Worm (Caenorhabditis elegans) whole organism, mixed stage, embryonic: Measurements from ENCODE around the gene T19H5.7.

ENCODE experiments used
- bed-3 ChIP-seq: fragments of 200-800 bp; sonication (Bioruptor generic); optimal IDR thresholded peaks from 3 replicates; lab custom pipeline; 2018; ENCODE audit warnings: mild to moderate bottlenecking, missing genetic modification characterization, moderate library complexity, missing compliant biosample characterization
- blmp-1 ChIP-seq: fragments of 150-350 bp; optimal IDR thresholded peaks from 2 replicates; lab custom pipeline; 2014; ENCODE audit warnings: missing biosample characterization, missing genetic modification characterization
- ceh-39 ChIP-seq: fragments of 150-350 bp; optimal IDR thresholded peaks from 2 replicates; lab custom pipeline; 2014; ENCODE audit warnings: missing biosample characterization, missing genetic modification characterization
- ceh-43 ChIP-seq: fragments of 200-800 bp; sonication (Bioruptor generic); optimal IDR thresholded peaks from 2 replicates; lab custom pipeline; 2018; ENCODE audit warnings: mild to moderate bottlenecking, missing genetic modification characterization, moderate library complexity, missing compliant biosample characterization
- ceh-83 ChIP-seq: fragments of 200-800 bp; sonication (Bioruptor generic); optimal IDR thresholded peaks from 2 replicates; lab custom pipeline; 2018; ENCODE audit warnings: mild to moderate bottlenecking, missing genetic modification characterization, missing compliant biosample characterization
- ces-1 ChIP-seq: fragments of 150-350 bp; optimal IDR thresholded peaks from 2 replicates; lab custom pipeline; 2014; ENCODE audit warnings: missing biosample characterization, missing genetic modification reagents, missing genetic modification characterization
- cnd-1 ChIP-seq: fragments of 200-800 bp; sonication (Bioruptor generic); optimal IDR thresholded peaks from 2 replicates; lab custom pipeline; 2018; ENCODE audit warnings: mild to moderate bottlenecking, missing genetic modification characterization, missing compliant biosample characterization
- elt-1 ChIP-seq: sonication (generic microtip); optimal IDR thresholded peaks from 2 replicates; lab custom pipeline; 2017; ENCODE audit warnings: missing genetic modification characterization, mild to moderate bottlenecking, missing compliant biosample characterization, antibody characterized with exemption, moderate library complexity, borderline replicate concordance; ENCODE audit not compliant: insufficient read depth
- elt-3 ChIP-seq: fragments of 150-350 bp; optimal IDR thresholded peaks from 2 replicates; lab custom pipeline; 2014; ENCODE audit warnings: missing biosample characterization, missing genetic modification characterization
- flh-1 ChIP-seq: fragments of 200-800 bp; sonication (Bioruptor generic); optimal IDR thresholded peaks from 2 replicates; lab custom pipeline; 2018; ENCODE audit warnings: mild to moderate bottlenecking, missing genetic modification characterization, moderate library complexity, missing compliant biosample characterization
- ham-2 ChIP-seq: fragments of 200-800 bp; sonication (Bioruptor generic); optimal IDR thresholded peaks from 2 replicates; lab custom pipeline; 2018; ENCODE audit warnings: mild to moderate bottlenecking, missing genetic modification characterization, missing compliant biosample characterization
- hlh-1 ChIP-seq: fragments of 150-350 bp; optimal IDR thresholded peaks from 2 replicates; lab custom pipeline; 2014; ENCODE audit warnings: missing biosample characterization, missing genetic modification reagents, missing genetic modification characterization
- lin-13 ChIP-seq: fragments of 150-350 bp; optimal IDR thresholded peaks from 2 replicates; lab custom pipeline; 2014; ENCODE audit warnings: missing biosample characterization, missing genetic modification characterization
- lin-32 ChIP-seq: fragments of 200-800 bp; sonication (Bioruptor generic); optimal IDR thresholded peaks from 2 replicates; lab custom pipeline; 2018; ENCODE audit warnings: mild to moderate bottlenecking, missing genetic modification characterization, missing compliant biosample characterization
- lsy-2 ChIP-seq: fragments of 150-350 bp; optimal IDR thresholded peaks from 2 replicates; lab custom pipeline; 2014; ENCODE audit warnings: missing biosample characterization, missing genetic modification characterization
- mab-5 ChIP-seq: fragments of 150-350 bp; optimal IDR thresholded peaks from 2 replicates; lab custom pipeline; 2014; ENCODE audit warnings: missing biosample characterization, missing genetic modification characterization
- mep-1 ChIP-seq: fragments of 150-350 bp; optimal IDR thresholded peaks from 2 replicates; lab custom pipeline; 2017; ENCODE audit warnings: missing biosample characterization, missing genetic modification reagents, missing genetic modification characterization, inconsistent platforms
- mls-2 ChIP-seq: sonication (generic microtip); optimal IDR thresholded peaks from 2 replicates; lab custom pipeline; 2016; ENCODE audit warnings: mild to moderate bottlenecking, missing genetic modification characterization, moderate library complexity, missing compliant biosample characterization
- nhr-12 ChIP-seq: fragments of 150-350 bp; optimal IDR thresholded peaks from 2 replicates; lab custom pipeline; 2014; ENCODE audit warnings: missing biosample characterization, missing genetic modification characterization
- nhr-2 ChIP-seq: fragments of 150-350 bp; optimal IDR thresholded peaks from 2 replicates; lab custom pipeline; 2014; ENCODE audit warnings: missing biosample characterization, missing genetic modification characterization
- nhr-237 ChIP-seq: fragments of 150-350 bp; optimal IDR thresholded peaks from 2 replicates; lab custom pipeline; 2014; ENCODE audit warnings: missing biosample characterization, missing genetic modification characterization
- nhr-28 ChIP-seq: fragments of 150-350 bp; optimal IDR thresholded peaks from 2 replicates; lab custom pipeline; 2014; ENCODE audit warnings: missing biosample characterization, missing genetic modification characterization
- nhr-76 ChIP-seq: sonication (generic microtip); optimal IDR thresholded peaks from 2 replicates; lab custom pipeline; 2017; ENCODE audit warnings: missing biosample characterization, missing genetic modification characterization
- snpc-4 ChIP-seq: fragments of 150-350 bp; optimal IDR thresholded peaks from 2 replicates; lab custom pipeline; 2014; ENCODE audit warnings: missing biosample characterization, missing genetic modification characterization
- sptf-1 ChIP-seq: sonication (generic microtip); optimal IDR thresholded peaks from 2 replicates; lab custom pipeline; 2017; ENCODE audit warnings: mild to moderate bottlenecking, missing genetic modification characterization, moderate library complexity, missing compliant biosample characterization
- tbx-8 ChIP-seq: fragments of 200-800 bp; sonication (Bioruptor generic); optimal IDR thresholded peaks from 2 replicates; lab custom pipeline; 2018; ENCODE audit warnings: mild to moderate bottlenecking, missing genetic modification characterization, moderate library complexity, missing compliant biosample characterization
- unc-120 ChIP-seq: sonication (generic microtip); optimal IDR thresholded peaks from 2 replicates; lab custom pipeline; 2017; ENCODE audit warnings: missing genetic modification characterization, missing compliant biosample characterization; ENCODE audit not compliant: poor library complexity, severe bottlenecking
- unc-39 ChIP-seq: fragments of 150-350 bp; optimal IDR thresholded peaks from 2 replicates; lab custom pipeline; 2014; ENCODE audit warnings: missing biosample characterization, missing genetic modification characterization
- unc-62 ChIP-seq: fragments of 150-350 bp; optimal IDR thresholded peaks from 2 replicates; lab custom pipeline; 2014; ENCODE audit warnings: missing biosample characterization, missing genetic modification reagents, missing genetic modification characterization
- zip-8 ChIP-seq: fragments of 150-350 bp; optimal IDR thresholded peaks from 2 replicates; lab custom pipeline; 2014; ENCODE audit warnings: missing biosample characterization, missing genetic modification characterization
- ztf-11 ChIP-seq: fragments of 150-350 bp; optimal IDR thresholded peaks from 2 replicates; lab custom pipeline; 2014; ENCODE audit warnings: missing biosample characterization, missing genetic modification characterization

T19H5.7 gene

DNA sequence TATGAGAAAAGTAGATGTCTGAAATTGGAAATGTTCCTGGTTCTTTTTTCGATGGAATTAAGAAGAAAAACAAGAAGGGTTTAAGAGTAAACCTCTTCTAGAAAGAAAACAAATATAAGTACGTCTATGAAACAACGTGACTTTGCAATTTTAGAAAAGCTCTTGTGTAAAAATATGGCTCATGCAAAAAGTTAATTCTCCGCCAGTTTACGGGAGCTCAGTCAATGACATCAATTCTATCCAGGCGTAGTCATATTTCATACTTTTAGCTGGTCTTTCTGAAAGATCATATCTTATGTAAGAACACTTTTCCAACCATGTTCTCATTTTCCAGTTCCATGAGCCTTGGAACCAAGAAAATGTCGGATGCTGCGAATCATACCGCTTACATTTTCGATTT is 10.0 kb upstream of the T19H5.7 start:
- no peak for TF ChIP-seq lsy-2 (tag; lab: Kevin White, UChicago)
- TF ChIP-seq hlh-1 (tag; lab: Kevin White, UChicago) = no peak
- TF ChIP-seq elt-1 (tag; lab: Kevin White, UChicago) = no peak
- no peak for TF ChIP-seq ceh-43 (GFP tag; lab: Kevin White, UChicago)
- TF ChIP-seq flh-1 (GFP tag; lab: Kevin White, UChicago) = no peak
- no peak for TF ChIP-seq ceh-83
- TF ChIP-seq sptf-1 (tag; lab: Kevin White, UChicago) = no peak
- no peak for TF ChIP-seq nhr-76 (tag; lab: Kevin White, UChicago)
- no peak for TF ChIP-seq tbx-8 (GFP tag; lab: Kevin White, UChicago)
- TF ChIP-seq nhr-12 (tag; lab: Kevin White, UChicago) = no peak
- TF ChIP-seq elt-3 (tag; lab: Kevin White, UChicago) = no peak
- no peak for TF ChIP-seq cnd-1 (tag; lab: Kevin White, UChicago)
- TF ChIP-seq nhr-237 (tag; lab: Kevin White, UChicago) = no peak

DNA sequence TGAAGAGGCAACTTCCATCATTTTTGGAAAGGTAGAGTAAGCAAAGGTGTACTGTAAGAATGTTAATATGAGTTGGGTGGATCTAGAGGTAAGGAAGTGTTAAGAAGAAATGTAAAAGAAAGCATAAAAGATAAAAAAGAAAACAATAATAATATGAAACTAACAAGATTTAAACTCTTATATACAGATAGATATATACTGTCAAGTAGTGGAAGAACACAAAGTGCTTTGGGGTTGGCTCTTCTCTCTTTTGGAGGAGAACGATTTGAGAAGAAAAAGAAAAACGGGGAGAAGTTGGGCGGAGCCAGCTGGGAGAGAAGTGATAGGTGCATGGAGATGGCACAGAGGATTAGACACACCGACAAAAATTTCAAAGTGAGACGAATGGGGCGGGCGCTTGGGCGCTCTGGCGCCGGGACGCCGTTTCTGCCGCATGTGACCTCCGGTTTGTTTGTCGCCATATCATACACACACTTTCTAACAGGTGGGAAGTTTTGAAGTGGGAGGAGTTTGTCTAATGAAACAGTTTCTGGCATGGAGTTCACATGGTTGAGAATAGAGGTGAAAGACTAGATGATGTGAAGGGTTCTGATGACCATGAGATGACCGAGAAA is 7.5 kb upstream of the T19H5.7 start, which contains the start of gene T19H5.4:
Gene T19H5.4 (minus strand): TSS at position 51 of the 614 bp plus-strand sequence.
- TF ChIP-seq zip-8 (no peak), ceh-43 (GFP tag; lab: Kevin White, UChicago) (no peak), mep-1 (tag; lab: Kevin White, UChicago) (no peak), nhr-76 (tag; lab: Kevin White, UChicago) (no peak), nhr-2 (tag; lab: Kevin White, UChicago) (no peak), ztf-11 (tag; lab: Kevin White, UChicago) (no peak), mls-2 (tag; lab: Kevin White, UChicago) (no peak), lsy-2 (tag; lab: Kevin White, UChicago) (no peak), lin-32 (GFP tag; lab: Kevin White, UChicago) (no peak), unc-62 (GFP tag; lab: Kevin White, UChicago) (no peak), ceh-39 (tag; lab: Kevin White, UChicago) (no peak)

DNA sequence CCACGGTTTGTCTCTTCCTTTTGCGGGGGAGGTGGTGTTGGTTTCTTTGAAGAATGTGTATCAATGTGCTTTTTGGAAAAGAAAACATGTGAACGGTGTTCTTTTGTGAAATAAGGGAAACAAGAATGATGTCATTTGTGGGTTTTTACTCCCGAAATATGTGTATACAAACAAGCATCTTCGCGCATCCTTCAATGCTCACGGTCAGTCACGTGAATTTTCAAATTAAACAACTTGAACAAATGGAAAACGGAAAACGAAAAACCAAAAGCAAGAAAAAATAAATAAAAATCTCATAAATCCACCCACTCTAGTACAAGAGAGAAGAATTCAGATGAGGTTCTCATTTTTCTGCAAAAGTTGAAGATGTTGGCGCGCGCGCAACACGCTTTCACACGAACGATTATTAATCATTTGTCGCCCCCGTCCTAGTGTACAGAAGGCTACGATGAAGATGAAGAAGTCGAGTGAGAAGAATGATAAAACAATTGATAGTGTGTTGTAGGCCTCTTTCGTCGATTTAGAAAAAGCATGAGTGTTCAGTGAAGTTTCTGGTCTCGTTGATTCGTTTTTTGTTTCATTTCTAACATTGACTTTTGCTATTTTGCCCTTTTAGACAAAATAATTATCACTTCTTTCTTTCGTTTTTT is 5.3 kb upstream of the T19H5.7 start:
- no peak for TF ChIP-seq ztf-11 (tag; lab: Kevin White, UChicago)
- no peak for TF ChIP-seq elt-1 (tag; lab: Kevin White, UChicago)
- TF ChIP-seq nhr-28 (tag; lab: Kevin White, UChicago) = no peak
- no peak for TF ChIP-seq flh-1 (GFP tag; lab: Kevin White, UChicago)
- no peak for TF ChIP-seq mab-5 (tag; lab: Kevin White, UChicago)
- TF ChIP-seq bed-3 (GFP tag; lab: Kevin White, UChicago) = no peak

DNA sequence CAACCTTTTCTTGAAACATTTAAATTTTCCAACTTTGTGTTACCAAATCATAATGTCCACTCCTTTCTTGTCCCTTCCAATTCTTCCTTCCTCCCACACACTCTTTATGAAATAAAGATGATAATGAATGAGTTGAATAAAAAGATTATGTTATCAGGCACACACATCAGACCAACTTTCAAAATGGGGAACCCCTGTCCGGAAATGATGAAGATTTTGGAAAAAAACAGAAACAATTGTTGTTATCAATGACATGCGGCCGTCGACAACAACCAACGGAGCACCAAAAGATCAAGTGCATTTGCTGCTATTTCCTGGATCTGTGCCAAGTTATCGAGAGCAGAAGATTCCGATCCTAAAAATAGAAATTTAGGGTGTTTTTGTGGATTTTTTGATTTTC is 3.4 kb upstream of the T19H5.7 start:
- TF ChIP-seq blmp-1 (tag; lab: Kevin White, UChicago) = no peak
- TF ChIP-seq mep-1 (tag; lab: Kevin White, UChicago) = no peak
- TF ChIP-seq nhr-76 (tag; lab: Kevin White, UChicago) = no peak
- no peak for TF ChIP-seq ces-1 (GFP tag; lab: Kevin White, UChicago)
- no peak for TF ChIP-seq nhr-2 (tag; lab: Kevin White, UChicago)
- TF ChIP-seq unc-39 (tag; lab: Kevin White, UChicago) = no peak
- TF ChIP-seq unc-120 (tag; lab: Kevin White, UChicago) = no peak
- TF ChIP-seq sptf-1 (tag; lab: Kevin White, UChicago) = no peak
- TF ChIP-seq ham-2 = no peak

DNA sequence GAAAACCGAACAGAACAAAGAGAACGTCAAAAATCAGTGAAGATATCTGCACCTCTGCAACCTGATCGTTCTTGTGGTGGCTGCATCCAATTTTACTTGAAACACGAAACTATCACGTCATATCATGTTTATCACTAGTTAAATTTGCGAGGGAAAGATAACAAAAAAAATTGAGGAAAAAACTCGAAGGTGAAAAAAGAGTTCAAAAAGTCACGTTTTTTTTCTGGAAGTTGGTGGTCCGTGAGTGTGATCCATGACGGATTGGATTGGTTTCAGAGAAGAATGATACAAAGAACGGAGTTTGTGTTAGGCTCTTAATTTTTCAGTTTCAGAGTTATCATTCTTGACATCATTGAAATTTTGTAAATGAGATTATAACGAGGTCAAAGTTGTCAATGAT is 2.6 kb upstream of the T19H5.7 start:
- no peak for TF ChIP-seq tbx-8 (GFP tag; lab: Kevin White, UChicago)
- no peak for TF ChIP-seq snpc-4 (tag; lab: Kevin White, UChicago)
- no peak for TF ChIP-seq nhr-12 (tag; lab: Kevin White, UChicago)
- TF ChIP-seq elt-1 (tag; lab: Kevin White, UChicago) = no peak
- TF ChIP-seq lin-13 (tag; lab: Kevin White, UChicago) = no peak
- no peak for TF ChIP-seq blmp-1 (tag; lab: Kevin White, UChicago)
- TF ChIP-seq nhr-28 (tag; lab: Kevin White, UChicago) = no peak
- no peak for TF ChIP-seq ham-2
- TF ChIP-seq, all 35 proteins: peak for 0
